Fruit fly (Drosophila melanogaster) whole organism, embryonic: ENCODE measurements around the gene zyd.
A peak's percentile ranks its signal among the peaks of the same experiment; 100 is the strongest.

Source experiments
- Bteb2 ChIP-seq: fragments of 200-800 bp; sonication (Bioruptor generic); optimal IDR thresholded peaks from 2 replicates; lab custom pipeline; 2016; ENCODE audit warnings: missing biosample characterization, missing genetic modification characterization
- CG1024 ChIP-seq: fragments of 200-800 bp; sonication (Bioruptor generic); IDR thresholded peaks from 2 replicates; pipeline ENCODE4 v1.3.6; 2022; ENCODE audit warnings: missing biosample characterization, missing genetic modification characterization
- CG10462 ChIP-seq: fragments of 200-800 bp; sonication (Bioruptor generic); optimal IDR thresholded peaks from 2 replicates; lab custom pipeline; 2016; ENCODE audit warnings: missing biosample characterization, missing genetic modification characterization
- CG12236 ChIP-seq: fragments of 200-800 bp; sonication (Bioruptor generic); optimal IDR thresholded peaks from 2 replicates; lab custom pipeline; 2016; ENCODE audit warnings: missing biosample characterization, missing genetic modification characterization
- CG12744 ChIP-seq: fragments of 200-800 bp; sonication (Bioruptor generic); optimal IDR thresholded peaks from 2 replicates; lab custom pipeline; 2016; ENCODE audit warnings: missing biosample characterization, missing genetic modification characterization
- CG17612 ChIP-seq: fragments of 200-800 bp; sonication (Bioruptor generic); IDR thresholded peaks from 2 replicates; pipeline ENCODE4 v1.3.6; 2022; ENCODE audit warnings: missing biosample characterization, missing genetic modification characterization
- CG17829 ChIP-seq: fragments of 200-800 bp; optimal IDR thresholded peaks from 2 replicates; lab custom pipeline; 2019; ENCODE audit warnings: missing biosample characterization, mild to moderate bottlenecking, missing genetic modification characterization, moderate library complexity
- CG17912 ChIP-seq: fragments of 200-800 bp; sonication (Bioruptor generic); optimal IDR thresholded peaks from 2 replicates; lab custom pipeline; 2018; ENCODE audit warnings: missing biosample characterization, mild to moderate bottlenecking, missing genetic modification characterization
- CG18262 ChIP-seq: fragments of 200-800 bp; optimal IDR thresholded peaks from 3 replicates; lab custom pipeline; 2019; ENCODE audit warnings: missing biosample characterization, mild to moderate bottlenecking, missing genetic modification characterization, moderate library complexity
- CG1832 ChIP-seq: fragments of 200-800 bp; sonication (Bioruptor generic); optimal IDR thresholded peaks from 2 replicates; lab custom pipeline; 2017; ENCODE audit warnings: missing biosample characterization, mild to moderate bottlenecking, missing genetic modification characterization, inconsistent platforms
- CG18764 ChIP-seq: fragments of 200-800 bp; sonication (Bioruptor generic); optimal IDR thresholded peaks from 3 replicates; lab custom pipeline; 2016; ENCODE audit warnings: missing biosample characterization, missing genetic modification characterization
- CG2889 ChIP-seq: fragments of 200-800 bp; sonication (Bioruptor generic); IDR thresholded peaks from 3 replicates; pipeline ENCODE4 v1.3.6; 2022; ENCODE audit warnings: missing biosample characterization, missing genetic modification characterization
- CG30020 ChIP-seq: fragments of 200-800 bp; optimal IDR thresholded peaks from 2 replicates; lab custom pipeline; 2019; ENCODE audit warnings: missing biosample characterization, mild to moderate bottlenecking, missing genetic modification characterization, moderate library complexity
- CG33557 ChIP-seq: fragments of 200-800 bp; sonication (Bioruptor generic); optimal IDR thresholded peaks from 2 replicates; lab custom pipeline; 2019; ENCODE audit warnings: missing biosample characterization, mild to moderate bottlenecking, missing genetic modification characterization, moderate library complexity
- CG3407 ChIP-seq: fragments of 200-800 bp; sonication (Bioruptor generic); optimal IDR thresholded peaks from 2 replicates; lab custom pipeline; 2018; ENCODE audit warnings: missing biosample characterization, mild to moderate bottlenecking, missing genetic modification characterization
- CG4854 ChIP-seq: fragments of 200-800 bp; sonication (Bioruptor generic); optimal IDR thresholded peaks from 2 replicates; lab custom pipeline; 2016; ENCODE audit warnings: missing biosample characterization, missing genetic modification characterization, inconsistent platforms
- CG6254 ChIP-seq: fragments of 200-800 bp; sonication (Bioruptor generic); optimal IDR thresholded peaks from 3 replicates; lab custom pipeline; 2017; ENCODE audit warnings: mild to moderate bottlenecking, missing biosample characterization, missing genetic modification reagents, missing genetic modification characterization
- CG7839 ChIP-seq: fragments of 200-800 bp; sonication (Bioruptor generic); optimal IDR thresholded peaks from 3 replicates; lab custom pipeline; 2018; ENCODE audit warnings: missing biosample characterization, mild to moderate bottlenecking, missing genetic modification characterization, moderate library complexity
- CG7928 ChIP-seq: fragments of 200-800 bp; sonication (Bioruptor generic); optimal IDR thresholded peaks from 2 replicates; lab custom pipeline; 2017; ENCODE audit warnings: missing biosample characterization, mild to moderate bottlenecking, missing genetic modification characterization
- CG7987 ChIP-seq: fragments of 200-800 bp; sonication (Bioruptor generic); optimal IDR thresholded peaks from 2 replicates; lab custom pipeline; 2018; ENCODE audit warnings: missing biosample characterization, mild to moderate bottlenecking, missing genetic modification characterization, moderate library complexity
- ERR ChIP-seq: fragments of 200-800 bp; sonication (Bioruptor generic); optimal IDR thresholded peaks from 2 replicates; lab custom pipeline; 2016; ENCODE audit warnings: missing biosample characterization, missing genetic modification characterization
- Eip74EF ChIP-seq, 2 experiments: fragments of 200-800 bp in 1 of 2; fragments of >200 bp in 1 of 2; sonication (Bioruptor generic) in 1 of 2; optimal IDR thresholded peaks; 2 replicates each; lab custom pipeline; 2017 to 2019; ENCODE audit warnings: missing biosample characterization in 2 of 2, missing genetic modification characterization in 2 of 2, mild to moderate bottlenecking in 1 of 2, moderate library complexity in 1 of 2
- Ets65A ChIP-seq: fragments of 200-800 bp; sonication (Bioruptor generic); peaks from one replicate; lab custom pipeline; 2016; ENCODE audit warnings: missing biosample characterization, missing genetic modification characterization
- Fer1 ChIP-seq: fragments of 200-800 bp; sonication (Bioruptor generic); optimal IDR thresholded peaks from 2 replicates; lab custom pipeline; 2017; ENCODE audit warnings: missing biosample characterization, mild to moderate bottlenecking, missing genetic modification characterization
- Lpt ChIP-seq: fragments of >200 bp; optimal IDR thresholded peaks from 2 replicates; lab custom pipeline; 2018; ENCODE audit warnings: missing biosample characterization, missing genetic modification characterization
- Oli ChIP-seq: fragments of 200-800 bp; sonication (Bioruptor generic); optimal IDR thresholded peaks from 2 replicates; lab custom pipeline; 2018; ENCODE audit warnings: missing biosample characterization, mild to moderate bottlenecking, missing genetic modification characterization, moderate library complexity
- Opbp ChIP-seq: fragments of 200-800 bp; sonication (Bioruptor generic); IDR thresholded peaks from 3 replicates; pipeline ENCODE4 v1.3.6; 2022; ENCODE audit warnings: missing biosample characterization, missing genetic modification characterization; ENCODE audit not compliant: partially characterized antibody
- Tbp ChIP-seq: fragments of >200 bp; optimal IDR thresholded peaks from 2 replicates; lab custom pipeline; 2018; ENCODE audit warnings: missing biosample characterization, missing genetic modification characterization
- ase ChIP-seq: fragments of 200-800 bp; sonication (Bioruptor generic); IDR thresholded peaks from 3 replicates; pipeline ENCODE4 v1.3.6; 2022; ENCODE audit warnings: missing biosample characterization, missing genetic modification characterization
- bowl ChIP-seq: fragments of 200-800 bp; sonication (Bioruptor generic); IDR thresholded peaks from 2 replicates; pipeline ENCODE4 v1.3.6; 2022; ENCODE audit warnings: missing biosample characterization, missing genetic modification characterization
- cas ChIP-seq: fragments of 200-800 bp; sonication (Bioruptor generic); IDR thresholded peaks from 2 replicates; pipeline ENCODE4 v1.3.6; 2022; ENCODE audit warnings: missing biosample characterization, missing genetic modification characterization
- chm ChIP-seq: fragments of 200-800 bp; sonication (Bioruptor generic); IDR thresholded peaks from 2 replicates; pipeline ENCODE4 v1.3.6; 2022; ENCODE audit warnings: missing biosample characterization, missing genetic modification characterization
- ewg ChIP-seq: fragments of 200-800 bp; sonication (Bioruptor generic); optimal IDR thresholded peaks from 3 replicates; lab custom pipeline; 2017; ENCODE audit warnings: mild to moderate bottlenecking, missing biosample characterization, missing genetic modification reagents, missing genetic modification characterization
- gcm2 ChIP-seq: fragments of 200-800 bp; sonication (Bioruptor generic); optimal IDR thresholded peaks from 2 replicates; lab custom pipeline; 2016; ENCODE audit warnings: missing biosample characterization, missing genetic modification characterization
- hkb ChIP-seq, 2 experiments: fragments of 200-800 bp in 1 of 2; fragments of >200 bp in 1 of 2; sonication (Bioruptor generic) in 1 of 2; IDR thresholded peaks in 1 of 2; optimal IDR thresholded peaks in 1 of 2; 2 replicates each; pipeline versions ENCODE4 v1.3.6 to Lab custom; 2017 to 2022; ENCODE audit warnings: missing biosample characterization in 1 of 2, missing genetic modification characterization in 1 of 2
- kay ChIP-seq: fragments of 200-800 bp; sonication (Bioruptor generic); optimal IDR thresholded peaks from 2 replicates; lab custom pipeline; 2016; ENCODE audit warnings: missing biosample characterization, missing genetic modification characterization
- kni ChIP-seq: fragments of 200-800 bp; sonication (Bioruptor generic); optimal IDR thresholded peaks from 3 replicates; lab custom pipeline; 2017; ENCODE audit warnings: mild to moderate bottlenecking, missing biosample characterization, missing genetic modification reagents, missing genetic modification characterization
- mld ChIP-seq: fragments of 200-800 bp; sonication (Bioruptor generic); IDR thresholded peaks from 3 replicates; pipeline ENCODE4 v1.3.6; 2022; ENCODE audit warnings: missing biosample characterization, missing genetic modification characterization; ENCODE audit not compliant: partially characterized antibody
- pan ChIP-seq, 4 experiments: fragments of >200 bp in 3 of 4; fragments of 200-800 bp in 1 of 4; sonication (Bioruptor generic) in 1 of 4; optimal IDR thresholded peaks in 3 of 4; IDR thresholded peaks in 1 of 4; 2 replicates each; pipeline versions ENCODE4 v1.3.6 to Lab custom; 2017 to 2022; ENCODE audit warnings: missing biosample characterization in 2 of 4, missing genetic modification characterization in 2 of 4, mixed read lengths in 1 of 4
- pnt ChIP-seq: fragments of 200-800 bp; sonication (Bioruptor generic); optimal IDR thresholded peaks from 3 replicates; lab custom pipeline; 2016; ENCODE audit warnings: missing biosample characterization, missing genetic modification characterization
- pros ChIP-seq: fragments of 200-800 bp; sonication (Bioruptor generic); optimal IDR thresholded peaks from 3 replicates; lab custom pipeline; 2019; ENCODE audit warnings: missing biosample characterization, mild to moderate bottlenecking, missing genetic modification characterization, moderate library complexity
- sd ChIP-seq: fragments of 200-800 bp; sonication (Bioruptor generic); optimal IDR thresholded peaks from 3 replicates; lab custom pipeline; 2018; ENCODE audit warnings: missing biosample characterization, mild to moderate bottlenecking, missing genetic modification characterization, moderate library complexity
- sima ChIP-seq: fragments of 200-800 bp; sonication (Bioruptor generic); optimal IDR thresholded peaks from 2 replicates; lab custom pipeline; 2016; ENCODE audit warnings: missing biosample characterization, missing genetic modification characterization
- slp2 ChIP-seq: fragments of 200-800 bp; sonication (Bioruptor generic); optimal IDR thresholded peaks from 2 replicates; lab custom pipeline; 2016; ENCODE audit warnings: missing biosample characterization, missing genetic modification characterization
- ttk ChIP-seq: fragments of 200-800 bp; sonication (Bioruptor generic); IDR thresholded peaks from 2 replicates; pipeline ENCODE4 v2.1.2; 2022; ENCODE audit warnings: missing biosample characterization, missing genetic modification characterization
- tx ChIP-seq: fragments of 200-800 bp; sonication (Bioruptor generic); optimal IDR thresholded peaks from 2 replicates; lab custom pipeline; 2016; ENCODE audit warnings: missing biosample characterization, missing genetic modification characterization
- usp ChIP-seq: fragments of >200 bp; optimal IDR thresholded peaks from 2 replicates; lab custom pipeline; 2017; ENCODE audit warnings: missing biosample characterization, missing genetic modification characterization
- wor ChIP-seq: fragments of 200-800 bp; sonication (Bioruptor generic); IDR thresholded peaks from 2 replicates; pipeline ENCODE4 v1.3.6; 2022; ENCODE audit warnings: missing biosample characterization, missing genetic modification characterization
- zfh1 ChIP-seq: fragments of 200-800 bp; sonication (Bioruptor generic); IDR thresholded peaks from 3 replicates; pipeline ENCODE4 v1.3.6; 2022; ENCODE audit warnings: missing biosample characterization, missing genetic modification characterization

The zyd gene

DNA sequence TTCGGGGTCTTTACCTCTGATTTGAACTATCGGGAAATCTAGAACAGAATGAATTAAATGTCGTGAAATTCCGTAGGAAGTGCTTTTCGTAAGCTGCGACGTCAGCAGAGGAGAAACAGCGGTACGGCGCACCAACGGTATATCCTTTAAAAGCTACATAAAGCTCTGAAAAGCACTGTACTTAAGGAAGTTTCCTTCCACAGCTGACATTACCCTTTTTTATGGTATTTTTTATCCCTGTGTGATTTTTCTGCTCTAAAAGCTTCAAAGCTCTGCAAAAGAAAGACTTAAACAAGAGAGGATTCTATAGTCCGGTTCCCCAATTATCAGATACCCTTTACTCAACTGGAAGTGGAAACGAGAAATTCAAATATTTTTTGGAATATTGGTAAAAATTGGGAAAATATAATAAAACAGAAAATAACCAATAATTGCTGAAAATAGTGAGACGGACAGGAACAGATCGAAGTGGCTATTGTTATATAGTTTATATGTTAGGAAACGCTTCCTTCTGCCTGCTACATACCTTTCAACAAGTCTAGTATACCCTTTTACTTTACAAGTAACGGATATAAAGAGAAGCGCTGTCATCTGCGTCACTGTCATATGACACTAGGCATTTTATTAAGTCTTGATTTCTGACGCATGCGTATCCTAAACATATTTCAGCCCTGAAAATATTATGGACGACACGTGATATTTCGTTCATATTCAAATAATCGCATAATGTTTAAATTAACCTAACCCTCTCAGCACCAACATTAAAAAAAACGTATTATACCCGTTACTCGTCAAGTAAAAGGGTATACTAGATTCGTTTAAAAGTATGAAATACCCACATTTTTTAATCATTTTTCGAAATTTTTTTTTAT lies 17.9 kb upstream of the zyd start, which contains the start of the genes stnA and stnB (continued):
- peak; percentile 20 for TF ChIP-seq Oli (tag; lab: Kevin White, UChicago)
- TF ChIP-seq ewg: peak; percentile 94
- TF ChIP-seq ttk (GFP tag; lab: Robert Waterston, UW): no peak; the same call in 1 of the 2 replicates
- no peak for TF ChIP-seq cas (GFP tag; lab: Robert Waterston, UW)
- peak; percentile 50 for TF ChIP-seq CG7928 (GFP tag; lab: Kevin White, UChicago)
- no peak for TF ChIP-seq CG1832 (GFP tag; lab: Kevin White, UChicago)
- no peak for TF ChIP-seq sima (GFP tag; lab: Kevin White, UChicago)
- peak; percentile 2 for TF ChIP-seq pnt (GFP tag; lab: Kevin White, UChicago)
- no peak for TF ChIP-seq CG12744 (GFP tag; lab: Kevin White, UChicago)
- TF ChIP-seq CG17912 (GFP tag; lab: Kevin White, UChicago): no peak
- TF ChIP-seq pan (optimal IDR thresholded peaks at IDR 0.05; lab: Kevin White, UChicago): no peak
- TF ChIP-seq pan (GFP tag; optimal IDR thresholded peaks at IDR 0.05 in 1 of 2, IDR thresholded peaks at IDR 0.05 in 1 of 2): no peak
- TF ChIP-seq mld (GFP tag; lab: Robert Waterston, UW): no peak
- TF ChIP-seq gcm2: no peak
- no peak for TF ChIP-seq zfh1 (GFP tag; lab: Robert Waterston, UW)
- peak; percentile 39 for TF ChIP-seq CG7839 (tag; lab: Kevin White, UChicago)
- TF ChIP-seq CG30020 (tag; lab: Kevin White, UChicago): no peak
- TF ChIP-seq ase (GFP tag; lab: Robert Waterston, UW): no peak
- no peak for TF ChIP-seq Tbp (GFP tag; lab: Kevin White, UChicago)
- no peak for TF ChIP-seq CG17612 (GFP tag; lab: Robert Waterston, UW)
- no peak for TF ChIP-seq CG7987 (GFP tag; lab: Kevin White, UChicago)
- TF ChIP-seq usp: no peak
- TF ChIP-seq CG12236 (GFP tag; lab: Kevin White, UChicago): no peak
- no peak for TF ChIP-seq bowl (GFP tag; lab: Robert Waterston, UW)
- TF ChIP-seq tx (GFP tag; lab: Kevin White, UChicago): no peak
- TF ChIP-seq hkb (optimal IDR thresholded peaks at IDR 0.05; lab: Kevin White, UChicago): no peak
- no peak; the same call in 1 of the 2 replicates for TF ChIP-seq hkb (GFP tag; IDR thresholded peaks at IDR 0.05; lab: Robert Waterston, UW)
- TF ChIP-seq kni (GFP tag; lab: Kevin White, UChicago): no peak
- no peak for TF ChIP-seq CG2889 (GFP tag; lab: Robert Waterston, UW)
- TF ChIP-seq wor (GFP tag; lab: Robert Waterston, UW): no peak
- TF ChIP-seq CG17829 (tag; lab: Kevin White, UChicago): no peak
- TF ChIP-seq Eip74EF (GFP tag; optimal IDR thresholded peaks at IDR 0.05; lab: Kevin White, UChicago): no peak
- TF ChIP-seq Fer1 (GFP tag; lab: Kevin White, UChicago): peak; percentile 63
- no peak for TF ChIP-seq pros (GFP tag; lab: Kevin White, UChicago)
- peak; percentile 4 for TF ChIP-seq CG18262
- no peak for TF ChIP-seq Bteb2 (GFP tag; lab: Kevin White, UChicago)
- no peak for TF ChIP-seq Ets65A (GFP tag; lab: Kevin White, UChicago)
- TF ChIP-seq CG18764 (GFP tag; lab: Kevin White, UChicago): no peak
- no peak for TF ChIP-seq CG4854 (GFP tag; lab: Kevin White, UChicago)
- no peak for TF ChIP-seq Opbp
- no peak for TF ChIP-seq CG1024
- TF ChIP-seq CG6254: no peak
- TF ChIP-seq kay (GFP tag; lab: Kevin White, UChicago): no peak
- no peak for TF ChIP-seq chm (GFP tag; lab: Robert Waterston, UW)
- no peak for TF ChIP-seq sd (tag; lab: Kevin White, UChicago)
- TF ChIP-seq CG10462: no peak
- no peak for TF ChIP-seq Lpt (GFP tag; lab: Kevin White, UChicago)
- TF ChIP-seq ERR (GFP tag; lab: Kevin White, UChicago): no peak
- TF ChIP-seq CG33557 (GFP tag; lab: Kevin White, UChicago): no peak
- TF ChIP-seq slp2 (GFP tag; lab: Kevin White, UChicago): no peak
- TF ChIP-seq CG3407 (GFP tag; lab: Kevin White, UChicago): no peak
